Fruit fly (Drosophila melanogaster): ENCODE results near the gene CG9586.

- TF ChIP-seq CG8478 (optimal IDR thresholded peaks at IDR 0.05) = no peak
- no peak for TF ChIP-seq CTCF (optimal IDR thresholded peaks at IDR 0.05)
Observed at dm6 chr2L:9122371-9122770, 43.9 kb downstream of the CG9586 start.

Data from S2 (cell line).